Fruit fly (Drosophila melanogaster) whole organism, wandering third instar larva: ENCODE data around the gene Ndfip.

Experiments
- Abd-B ChIP-seq: fragments of >200 bp; optimal IDR thresholded peaks from 2 replicates; lab custom pipeline; 2017; ENCODE audit warnings: missing biosample characterization, missing genetic modification characterization
- Dif ChIP-seq: fragments of 200-275, 200-300 bp; sonication (Bioruptor generic); optimal IDR thresholded peaks from 2 replicates; lab custom pipeline; 2018; ENCODE audit warnings: missing biosample characterization, missing genetic modification characterization; ENCODE audit not compliant: partially characterized antibody
- Hnf4 ChIP-seq: fragments of 200-800 bp; sonication (Bioruptor generic); optimal IDR thresholded peaks from 2 replicates; lab custom pipeline; 2016; ENCODE audit warnings: missing biosample characterization, mild to moderate bottlenecking, missing genetic modification characterization
- Hr78 ChIP-seq: fragments of >200 bp; optimal IDR thresholded peaks from 2 replicates; lab custom pipeline; 2017; ENCODE audit warnings: missing biosample characterization, missing genetic modification characterization
- N ChIP-seq: fragments of >200 bp; optimal IDR thresholded peaks from 2 replicates; lab custom pipeline; 2018; ENCODE audit warnings: missing biosample characterization, missing external identifiers, missing genetic modification characterization
- dsf ChIP-seq: sonication (Bioruptor generic); optimal IDR thresholded peaks from 2 replicates; lab custom pipeline; 2016; ENCODE audit warnings: missing biosample characterization, missing genetic modification characterization, borderline replicate concordance
- h ChIP-seq: fragments of 200-800 bp; sonication (Bioruptor generic); optimal IDR thresholded peaks from 3 replicates; lab custom pipeline; 2016; ENCODE audit warnings: missing biosample characterization, mild to moderate bottlenecking, missing genetic modification characterization
- pan ChIP-seq: fragments of >200 bp; optimal IDR thresholded peaks from 2 replicates; lab custom pipeline; 2017
- usp ChIP-seq: fragments of >200 bp; optimal IDR thresholded peaks from 2 replicates; lab custom pipeline; 2017; ENCODE audit warnings: missing biosample characterization, missing genetic modification characterization

- TF ChIP-seq h (GFP tag; lab: Kevin White, UChicago), result peak; percentile 59
- no peak for TF ChIP-seq pan
- TF ChIP-seq dsf (GFP tag; lab: Kevin White, UChicago), result peak; percentile 5
- TF ChIP-seq N (GFP tag; lab: Kevin White, UChicago), result no peak
- no peak for TF ChIP-seq Hr78 (GFP tag; lab: Kevin White, UChicago)
- TF ChIP-seq Dif (GFP tag; lab: Kevin White, UChicago), result no peak
- TF ChIP-seq Hnf4 (GFP tag; lab: Kevin White, UChicago), result no peak
- TF ChIP-seq Abd-B (GFP tag; lab: Kevin White, UChicago), result no peak
- no peak for TF ChIP-seq usp
Measured at dm6 chr3L:17655837-17656308, 1.8 kb upstream of the Ndfip start.
